Fruit fly (Drosophila melanogaster): ENCODE data around the gene Hrb87F.

dm6 chr3R:13699350-13699749 lies 39.0 kb upstream of the Hrb87F start:
- TF ChIP-seq Sox15 (GFP tag; optimal IDR thresholded peaks at IDR 0.05) (no peak), CG6276 (GFP tag; optimal IDR thresholded peaks at IDR 0.05) (no peak)

Measured in whole organism, prepupa.